Worm (Caenorhabditis elegans): ENCODE measurements around the gene cyp-33D1.

cyp-33D1 gene

DNA sequence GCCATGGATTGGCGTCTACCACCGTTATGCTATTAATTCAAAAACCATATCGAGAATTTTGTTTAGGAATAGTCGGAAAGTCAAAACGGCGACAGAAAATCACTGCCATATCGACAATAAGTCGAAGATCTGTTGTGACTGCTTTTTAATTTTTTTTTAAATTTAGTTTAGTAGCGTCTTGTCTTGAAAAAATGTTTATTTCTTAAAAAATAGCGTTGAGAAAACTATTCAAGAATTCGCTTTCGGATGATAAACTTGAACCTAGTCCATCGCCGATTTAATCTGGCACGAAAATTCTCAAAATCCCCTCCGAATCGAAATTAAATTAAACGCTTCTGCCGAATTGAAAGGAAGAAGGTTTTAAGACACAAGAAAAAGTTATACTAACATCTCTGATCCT, 16.5 kb upstream of the cyp-33D1 start, which contains the start of gene srh-279:
Gene srh-279, plus strand, starts transcription at position 301 of the 400 bp plus-strand sequence.
- TF ChIP-seq unc-62 (GFP tag; optimal IDR thresholded peaks at IDR 0.05), result no peak

DNA sequence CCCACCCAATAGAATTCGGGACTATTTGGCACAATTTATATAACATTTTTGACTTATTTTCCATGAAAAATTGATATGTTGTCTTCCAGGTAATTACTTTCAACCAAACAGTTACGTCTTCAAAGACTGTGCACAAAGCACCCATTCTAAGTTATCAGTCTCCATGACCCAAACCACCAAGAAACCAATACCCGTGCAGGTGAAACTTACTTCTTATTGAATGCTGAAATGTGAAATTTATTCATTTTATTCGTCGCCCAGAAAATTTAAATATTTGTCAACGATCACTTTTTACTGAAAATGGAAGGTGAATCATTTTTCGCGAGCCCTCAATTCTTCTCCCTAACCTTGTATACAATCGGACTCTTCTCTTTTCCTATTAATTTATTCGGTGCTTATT, 14.8 kb upstream of the cyp-33D1 start, which contains the start of gene srh-281:
Gene srh-281, plus strand, starts transcription at position 301 of the 400 bp plus-strand sequence.
- no peak for TF ChIP-seq unc-62 (GFP tag; optimal IDR thresholded peaks at IDR 0.05)

DNA sequence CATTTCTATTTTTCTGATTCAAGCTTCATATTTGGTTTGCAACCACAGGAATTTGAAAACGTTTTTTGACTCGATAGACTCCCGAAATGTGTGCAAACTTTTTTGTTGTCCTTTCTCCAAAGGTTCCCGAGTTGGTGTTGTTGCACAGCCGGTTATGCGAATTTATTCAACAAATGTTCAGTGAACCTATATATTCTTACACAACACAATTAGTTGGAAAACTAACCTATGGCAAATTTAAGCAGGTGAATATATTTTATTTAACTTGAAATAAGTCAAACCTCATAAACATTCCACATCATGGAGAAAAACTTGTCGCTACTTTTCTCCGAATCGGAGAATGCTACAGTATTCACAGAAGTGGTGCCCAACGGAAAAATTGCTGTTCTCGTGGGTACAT, 7.7 kb upstream of the cyp-33D1 start, which contains the start of gene srz-14:
Gene srz-14, plus strand, starts transcription at position 301 of the 400 bp plus-strand sequence.
- no peak for TF ChIP-seq unc-62 (GFP tag; optimal IDR thresholded peaks at IDR 0.05)

DNA sequence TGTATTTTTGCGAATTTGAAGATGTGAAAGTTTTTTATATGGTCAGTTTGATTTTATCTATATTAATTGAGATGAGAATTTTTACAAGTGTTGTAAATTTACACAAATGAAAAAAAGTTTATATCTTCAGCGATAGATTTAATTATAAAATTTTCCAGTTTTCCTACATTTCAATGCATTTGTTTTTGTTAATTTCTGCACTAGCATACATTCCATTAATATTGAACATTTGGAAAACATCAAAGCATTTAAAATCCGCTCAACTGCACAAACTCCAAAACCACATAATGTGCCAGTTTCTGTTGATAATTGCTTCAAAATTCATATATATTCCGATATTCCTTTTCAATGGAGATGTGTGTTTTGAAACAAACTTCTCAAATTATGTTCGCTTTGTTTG, 7.3 kb upstream of the cyp-33D1 start, which contains the start of gene srh-277:
Gene srh-277, plus strand, starts transcription at position 301 of the 400 bp plus-strand sequence.
- TF ChIP-seq unc-62 (GFP tag; optimal IDR thresholded peaks at IDR 0.05), result no peak

DNA sequence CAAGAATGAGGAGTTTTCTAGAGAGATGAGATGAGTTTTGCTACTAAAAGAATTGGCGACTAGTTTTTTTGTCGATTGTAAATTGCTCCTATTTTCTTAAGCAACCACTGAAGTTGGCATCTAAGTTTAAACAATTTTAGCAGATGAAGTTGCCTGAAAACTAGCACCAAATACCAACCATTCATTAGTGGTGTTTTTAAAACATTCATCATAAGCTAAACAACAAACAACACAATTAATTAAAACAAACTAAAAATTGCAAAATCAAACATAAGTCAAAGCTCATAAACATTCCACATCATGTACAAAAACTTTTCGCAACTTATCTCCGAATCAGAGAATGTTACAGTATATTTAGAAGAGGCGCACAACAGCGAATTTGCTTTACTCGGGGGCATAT, 6.5 kb upstream of the cyp-33D1 start, which contains the start of gene srz-13:
Gene srz-13, plus strand, starts transcription at position 301 of the 400 bp plus-strand sequence.
- TF ChIP-seq unc-62 (GFP tag; optimal IDR thresholded peaks at IDR 0.05), result no peak

DNA sequence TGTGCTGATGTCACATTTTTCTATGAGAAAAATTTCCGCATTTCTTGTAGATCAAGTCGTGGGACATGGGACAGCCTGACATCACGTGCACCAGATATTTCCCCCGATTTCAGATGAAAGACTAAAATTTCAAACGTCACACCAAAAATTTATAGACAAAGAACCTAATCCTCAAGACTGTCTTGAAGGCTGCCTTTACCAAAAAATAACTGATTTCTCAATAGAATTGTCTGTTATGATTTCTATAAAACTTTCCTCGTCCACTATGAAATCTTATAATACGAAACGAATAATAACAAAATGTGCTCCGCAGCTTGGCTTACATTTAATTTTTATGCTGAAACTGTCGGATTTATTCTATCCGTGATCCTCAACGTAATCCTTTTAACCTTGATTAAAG, 4.7 kb upstream of the cyp-33D1 start, which contains the start of gene str-106:
Gene str-106, plus strand, starts transcription at position 301 of the 400 bp plus-strand sequence.
- no peak for TF ChIP-seq unc-62 (GFP tag; optimal IDR thresholded peaks at IDR 0.05)

DNA sequence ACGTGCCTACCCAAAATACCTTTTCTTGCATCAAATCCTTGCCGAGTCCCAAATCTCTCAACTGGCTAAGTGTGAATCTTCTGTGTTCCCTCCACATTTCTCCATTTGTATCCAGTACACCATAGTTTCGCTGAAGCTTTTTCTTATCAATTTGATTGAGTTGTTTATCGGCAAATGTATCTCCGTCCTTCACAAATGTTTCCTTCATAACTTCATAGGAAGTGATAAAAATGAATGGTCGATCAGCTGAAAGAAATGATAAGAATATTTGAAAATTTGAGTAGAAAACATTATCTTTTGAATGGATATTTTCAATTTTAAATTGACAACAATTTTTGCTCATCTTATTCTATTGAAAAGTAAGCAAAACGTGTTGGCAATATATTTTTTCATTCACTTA, 430 bp downstream of the cyp-33D1 start:
- no peak for TF ChIP-seq unc-62 (GFP tag; optimal IDR thresholded peaks at IDR 0.05)

DNA sequence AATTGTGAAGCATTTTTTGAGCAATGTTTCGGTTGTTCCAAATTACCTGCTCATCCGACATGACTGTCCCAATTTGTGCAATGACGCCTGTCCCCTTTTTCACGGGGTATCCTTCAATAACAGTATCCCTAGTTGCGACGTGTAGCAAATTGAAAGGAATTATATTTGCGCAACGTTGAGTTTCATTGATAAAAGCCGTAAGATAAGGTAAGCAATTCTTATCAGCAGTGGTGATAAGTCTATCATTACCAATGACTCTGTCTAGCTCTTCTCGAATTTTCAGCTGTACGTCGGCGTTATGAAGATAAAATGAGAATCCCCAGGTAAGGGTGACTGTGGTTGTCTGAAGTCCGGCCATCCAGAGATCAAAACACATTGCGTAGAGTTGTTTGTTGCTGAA, 1.5 kb downstream of the cyp-33D1 start:
- TF ChIP-seq unc-62 (GFP tag; optimal IDR thresholded peaks at IDR 0.05), result no peak

DNA sequence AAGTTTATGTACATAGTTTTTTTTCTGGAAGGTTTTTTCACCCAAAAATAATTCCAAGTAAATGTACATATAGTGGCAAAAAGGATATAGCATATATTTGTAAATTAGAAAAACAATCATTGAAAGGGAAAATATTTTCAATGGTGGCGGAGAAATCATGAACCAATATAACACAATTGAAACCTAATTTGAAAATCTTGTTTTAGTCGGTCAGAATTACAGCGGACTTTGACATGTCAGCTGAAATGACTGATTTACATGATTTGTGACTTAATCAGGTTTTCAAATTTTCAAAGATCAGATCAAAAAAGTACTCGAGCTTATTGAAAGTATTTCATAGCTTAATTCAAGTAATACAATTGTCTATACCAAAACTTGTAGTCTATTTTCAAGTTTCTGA, 3.9 kb downstream of the cyp-33D1 start, which contains the start of gene K05D4.9:
Gene K05D4.9, minus strand, starts transcription at position 101 of the 400 bp plus-strand sequence.
- TF ChIP-seq unc-62 (GFP tag; optimal IDR thresholded peaks at IDR 0.05), result no peak

DNA sequence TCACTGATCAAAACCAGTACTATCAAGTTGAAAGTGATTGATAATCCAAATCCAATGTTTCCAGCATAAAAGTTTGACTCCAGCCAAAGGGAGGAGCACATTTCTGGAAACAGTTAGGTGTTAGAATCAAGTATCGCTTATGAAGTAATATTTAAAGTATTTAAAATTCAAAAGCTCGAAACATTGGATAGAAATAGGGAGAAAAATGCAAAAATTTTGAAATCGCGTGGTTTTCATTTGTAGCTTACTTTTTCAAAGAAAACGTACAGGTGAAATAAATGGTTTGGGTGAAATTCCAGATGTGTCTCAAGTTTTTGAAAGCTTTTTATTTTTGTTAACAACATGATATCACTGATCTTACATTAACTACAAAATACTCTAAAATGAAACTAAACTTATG, 6.6 kb downstream of the cyp-33D1 start, which contains the start of gene str-111:
Gene str-111, minus strand, starts transcription at position 101 of the 400 bp plus-strand sequence.
- no peak for TF ChIP-seq unc-62 (GFP tag; optimal IDR thresholded peaks at IDR 0.05)

DNA sequence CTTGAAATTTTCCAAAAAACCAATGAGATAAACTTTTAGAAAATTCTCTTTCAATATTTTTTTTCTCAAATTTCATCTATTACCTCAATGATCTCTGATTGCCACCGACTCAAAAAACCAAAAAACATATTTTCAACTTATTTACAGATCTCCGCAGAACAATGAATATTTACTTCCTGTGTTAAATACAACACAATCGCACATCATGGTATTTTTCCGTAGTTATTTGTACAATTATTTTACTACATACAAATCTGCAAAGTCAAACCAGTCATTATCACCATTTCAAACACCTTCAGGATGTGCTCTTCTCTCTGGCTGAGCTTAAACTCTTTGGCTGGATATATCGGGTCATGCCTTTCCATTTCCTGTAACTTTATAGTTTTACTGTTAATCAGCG, 9.7 kb downstream of the cyp-33D1 start, which contains the start of gene str-108:
Gene str-108, plus strand, starts transcription at position 301 of the 400 bp plus-strand sequence.
- no peak for TF ChIP-seq unc-62 (GFP tag; optimal IDR thresholded peaks at IDR 0.05)

DNA sequence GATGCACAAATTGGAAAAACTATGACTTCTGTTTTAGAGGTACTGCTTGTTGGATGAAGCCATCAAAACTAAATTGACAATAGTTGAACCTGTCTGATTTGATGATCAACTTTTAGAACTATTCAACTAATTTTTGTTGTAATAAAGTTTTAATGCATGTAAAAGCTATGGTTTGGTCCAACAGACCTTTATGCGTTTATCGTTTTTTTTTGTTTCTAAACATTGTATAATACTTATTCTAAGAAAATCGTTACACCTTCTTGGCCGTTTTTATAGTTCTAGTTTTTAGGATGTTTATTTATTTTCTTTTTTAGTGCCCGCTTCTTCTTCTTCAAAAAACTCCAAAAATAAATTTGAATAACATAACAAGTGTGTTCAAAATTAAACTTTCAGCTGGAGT, 11.9 kb downstream of the cyp-33D1 start, which contains the start of gene F10A3.12:
Gene F10A3.12, plus strand, starts transcription at position 301 of the 400 bp plus-strand sequence.
- no peak for TF ChIP-seq unc-62 (GFP tag; optimal IDR thresholded peaks at IDR 0.05)

DNA sequence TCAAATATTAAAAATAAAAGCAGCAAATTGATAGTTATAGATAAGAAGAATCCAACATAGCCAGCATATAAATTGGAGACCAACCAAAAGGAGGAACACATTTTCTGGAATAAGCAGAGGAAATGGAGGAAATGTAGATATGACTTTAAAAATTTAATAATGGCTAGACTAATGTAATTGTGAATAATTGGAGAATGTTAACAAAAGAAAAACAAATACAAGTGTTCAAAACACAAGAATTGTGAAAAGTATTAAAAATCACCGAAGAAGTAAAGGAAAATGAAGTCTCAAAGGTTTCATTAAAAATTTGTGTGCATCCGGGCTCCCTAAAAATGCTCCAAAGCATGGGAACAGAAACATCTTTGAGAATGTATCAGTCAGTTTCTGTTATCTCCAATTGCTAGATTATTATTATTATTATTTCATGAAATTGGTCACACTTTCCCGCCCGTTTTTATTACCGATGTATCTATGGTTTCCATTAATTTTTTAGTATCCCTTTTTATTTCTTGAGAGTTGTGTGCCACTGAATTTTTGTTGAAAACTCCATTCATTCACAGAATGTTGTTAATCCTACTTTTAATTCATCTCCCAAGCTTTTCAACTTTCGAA, 13.4 kb downstream of the cyp-33D1 start, which contains the start of the genes str-109 and F10A3.11:
Gene str-109, minus strand, starts transcription at position 101 of the 612 bp plus-strand sequence.
Gene F10A3.11, plus strand, starts transcription at position 562 of the 612 bp plus-strand sequence.
- no peak for TF ChIP-seq unc-62 (GFP tag; optimal IDR thresholded peaks at IDR 0.05)

DNA sequence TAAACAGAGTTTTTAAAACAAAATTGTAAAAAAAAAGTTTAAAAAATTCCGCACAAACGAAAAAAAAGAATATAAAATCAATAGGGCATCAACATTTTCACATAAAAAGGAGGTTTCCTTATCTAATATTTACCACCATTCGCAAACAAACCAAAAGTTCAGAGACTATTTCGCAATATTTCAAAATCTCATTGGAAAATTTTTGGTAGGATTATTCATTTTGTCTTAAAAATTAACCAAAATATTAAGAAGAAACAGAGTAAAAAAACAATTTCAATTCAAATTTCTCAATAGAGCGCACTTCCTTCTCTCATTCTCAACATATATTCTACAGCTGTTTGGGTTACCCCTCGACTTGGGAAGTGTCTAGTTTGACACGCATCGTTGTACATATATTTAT, 15.6 kb downstream of the cyp-33D1 start:
- no peak for TF ChIP-seq unc-62 (GFP tag; optimal IDR thresholded peaks at IDR 0.05)

DNA sequence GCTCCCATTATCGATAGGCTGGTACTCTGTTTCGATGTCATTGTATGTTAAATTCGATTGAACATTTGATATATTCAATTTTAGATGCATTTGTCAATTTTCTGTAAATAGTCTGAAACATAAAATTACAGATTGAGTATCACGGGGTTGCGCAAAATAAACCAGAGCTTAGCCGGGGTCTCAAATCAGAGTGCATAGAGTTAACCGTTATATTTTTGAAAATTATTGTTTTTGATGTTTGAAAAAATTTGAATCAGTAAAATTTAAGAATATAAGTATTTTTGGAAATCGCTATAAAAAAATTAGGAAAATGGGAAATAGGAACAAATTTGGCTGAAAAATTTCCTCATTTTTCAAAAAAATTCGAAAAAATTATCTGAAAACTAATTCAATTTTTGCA, 16.1 kb downstream of the cyp-33D1 start, which contains the start of gene F10A3.17:
Gene F10A3.17, minus strand, starts transcription at position 101 of the 400 bp plus-strand sequence.
- no peak for TF ChIP-seq unc-62 (GFP tag; optimal IDR thresholded peaks at IDR 0.05)

DNA sequence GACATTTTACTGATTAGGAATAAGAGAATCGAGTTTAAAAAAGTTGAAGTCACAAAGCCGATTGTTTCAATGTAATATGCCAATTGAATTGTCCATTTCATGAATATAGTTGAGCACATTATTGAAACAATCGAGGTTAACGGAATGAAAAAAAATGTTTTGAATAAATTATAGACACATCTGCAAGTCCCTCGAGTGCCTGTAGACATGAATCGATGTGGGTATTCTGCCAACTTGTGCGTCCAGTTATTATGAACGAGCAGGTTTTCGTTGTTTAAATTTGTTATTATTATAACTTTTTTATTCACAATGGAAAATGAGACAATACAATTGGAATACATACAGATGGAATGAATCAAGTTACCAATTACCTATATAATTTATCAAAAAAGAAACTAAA, 17.3 kb downstream of the cyp-33D1 start, which contains the start of gene str-99:
Gene str-99, minus strand, starts transcription at position 101 of the 400 bp plus-strand sequence.
- no peak for TF ChIP-seq unc-62 (GFP tag; optimal IDR thresholded peaks at IDR 0.05)

DNA sequence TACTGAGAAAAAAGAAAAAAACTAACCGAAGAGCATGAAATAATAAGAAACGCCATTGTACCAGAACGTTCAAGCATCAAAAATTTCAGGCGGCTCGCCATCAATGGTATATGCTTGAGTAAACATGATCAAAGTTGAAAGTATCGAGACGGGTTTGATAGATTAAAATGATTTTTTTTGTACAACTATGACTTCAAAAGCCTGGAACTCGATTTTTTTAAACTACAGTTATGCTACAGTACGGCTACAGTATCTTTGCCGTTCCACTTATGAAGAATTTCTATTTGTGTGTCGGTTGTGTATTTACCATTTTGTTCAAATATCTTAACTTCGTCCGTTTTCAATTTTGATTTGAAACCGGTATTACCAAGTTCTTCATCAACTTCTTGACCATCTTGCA, 20.5 kb downstream of the cyp-33D1 start, which contains the start of gene str-97:
Gene str-97, minus strand, starts transcription at position 101 of the 400 bp plus-strand sequence.
- TF ChIP-seq unc-62 (GFP tag; optimal IDR thresholded peaks at IDR 0.05), result no peak

Data from whole organism, dauer.